Worm (Caenorhabditis elegans) whole organism, midembryonic: Measurements from ENCODE around the gene ooc-3.

Source experiments
- T22C8.4 ChIP-seq: fragments of 200-800 bp; sonication (Bioruptor generic); IDR thresholded peaks from 2 replicates; pipeline ENCODE4 v1.3.6; 2022; ENCODE audit warnings: missing genetic modification characterization, missing compliant biosample characterization
- cog-1 ChIP-seq: sonication (generic microtip); optimal IDR thresholded peaks from 2 replicates; lab custom pipeline; 2016; ENCODE audit warnings: missing genetic modification characterization, missing compliant biosample characterization
- flt-1 ChIP-seq: fragments of 200-800 bp; sonication (Bioruptor generic); IDR thresholded peaks from 2 replicates; pipeline ENCODE4 v1.3.6; 2022; ENCODE audit warnings: missing genetic modification characterization, missing compliant biosample characterization
- klf-2 ChIP-seq: fragments of 200-800 bp; sonication (Bioruptor generic); conservative IDR thresholded peaks from 2 replicates; pipeline ENCODE4 v1.3.6; 2022; ENCODE audit warnings: missing genetic modification reagents, missing genetic modification characterization, missing compliant biosample characterization
- med-1 ChIP-seq: sonication (generic microtip); optimal IDR thresholded peaks from 2 replicates; lab custom pipeline; 2017; ENCODE audit warnings: missing genetic modification characterization, mild to moderate bottlenecking, missing compliant biosample characterization, antibody characterized with exemption, missing genetic modification reagents; ENCODE audit not compliant: insufficient read depth
- ref-1 ChIP-seq: fragments of 200-800 bp; sonication (Bioruptor generic); conservative IDR thresholded peaks from 2 replicates; pipeline ENCODE4 v1.3.6; 2022; ENCODE audit warnings: missing genetic modification reagents, missing genetic modification characterization, missing compliant biosample characterization
- tab-1 ChIP-seq: fragments of 200-800 bp; sonication (Bioruptor generic); IDR thresholded peaks from 2 replicates; pipeline ENCODE4 v1.3.6; 2022; ENCODE audit warnings: missing genetic modification characterization, missing compliant biosample characterization
- ztf-23 ChIP-seq: fragments of 200-800 bp; sonication (Bioruptor generic); IDR thresholded peaks from 2 replicates; pipeline ENCODE4 v1.3.6; 2022; ENCODE audit warnings: missing genetic modification reagents, missing genetic modification characterization, missing compliant biosample characterization
- ztf-29 ChIP-seq: fragments of 200-800 bp; sonication (Bioruptor generic); IDR thresholded peaks from 2 replicates; pipeline ENCODE4 v1.3.6; 2022; ENCODE audit warnings: missing genetic modification reagents, missing genetic modification characterization, missing compliant biosample characterization

DNA sequence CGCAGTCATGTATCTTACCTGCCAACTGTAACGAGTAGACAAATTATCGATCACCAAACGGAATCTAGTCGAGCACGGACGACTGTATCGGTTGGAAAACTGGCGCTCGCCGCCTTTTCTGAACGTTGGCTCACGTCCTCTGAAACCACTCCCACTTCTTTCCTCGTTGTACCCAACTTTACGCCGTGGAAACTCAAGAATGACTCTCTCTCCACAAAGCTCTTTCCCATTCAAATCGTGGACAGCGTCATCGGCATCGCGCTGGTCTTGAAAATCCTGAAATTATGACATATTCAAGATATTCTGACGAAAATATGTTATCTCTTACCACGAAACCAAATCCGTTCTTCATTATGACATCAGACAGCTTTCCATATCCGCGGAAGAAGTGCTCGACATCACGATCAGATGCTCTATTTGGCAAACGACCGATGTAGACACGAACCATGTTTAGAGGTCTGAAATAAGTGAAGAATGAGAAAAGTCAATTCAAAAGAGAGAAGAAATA lies 42.6 kb downstream of the ooc-3 start, which contains the start of gene rsp-2:
- TF ChIP-seq flt-1 (GFP tag; lab: Robert Waterston, UW): no peak
- TF ChIP-seq klf-2 (GFP tag; lab: Robert Waterston, UW): no peak
- no peak for TF ChIP-seq ztf-23 (GFP tag; lab: Robert Waterston, UW)
- TF ChIP-seq T22C8.4 (GFP tag; lab: Robert Waterston, UW): no peak
- TF ChIP-seq ref-1 (GFP tag; lab: Robert Waterston, UW): no peak
- no peak for TF ChIP-seq tab-1 (GFP tag; lab: Robert Waterston, UW)
- TF ChIP-seq med-1: no peak
- TF ChIP-seq cog-1: no peak
- no peak for TF ChIP-seq ztf-29 (GFP tag; lab: Robert Waterston, UW)
